Worm (Caenorhabditis elegans) whole organism, L4/young adult: ENCODE data around the gene F44D12.6.

Source experiments
- W03F9.2 ChIP-seq: fragments of 150-350 bp; optimal IDR thresholded peaks from 2 replicates; lab custom pipeline; 2014; ENCODE audit warnings: missing biosample characterization, missing genetic modification characterization
- dao-5 ChIP-seq: sonication (generic microtip); optimal IDR thresholded peaks from 2 replicates; lab custom pipeline; 2016; ENCODE audit warnings: missing genotype, missing genetic modification characterization, moderate library complexity, missing compliant biosample characterization
- him-1 ChIP-seq: sonication (generic microtip); optimal IDR thresholded peaks from 2 replicates; lab custom pipeline; 2016; ENCODE audit warnings: missing genotype, missing genetic modification reagents, missing genetic modification characterization, missing compliant biosample characterization

ce11 chrIV:10048268-10048667, 15.1 kb downstream of the F44D12.6 start:
- TF ChIP-seq him-1 (tag; lab: Kevin White, UChicago) (no peak), dao-5 (tag; lab: Kevin White, UChicago) (no peak), W03F9.2 (tag; lab: Kevin White, UChicago) (no peak)
